Fruit fly (Drosophila melanogaster): ENCODE results near the gene pelo.
A peak's percentile ranks its signal among the peaks of the same experiment; 100 is the strongest.

pelo gene

dm6 chr2L:9757990-9758814 lies 57.6 kb downstream of the pelo start, which contains the start of gene zf30C (continued):
- TF ChIP-seq CG2678 (tag; optimal IDR thresholded peaks at IDR 0.05) (peak; percentile 77), scrt (GFP tag; optimal IDR thresholded peaks at IDR 0.05) (peak; percentile 58), z (GFP tag; IDR thresholded peaks at IDR 0.05) (no peak), sr (GFP tag; IDR thresholded peaks at IDR 0.05) (peak; percentile 80), Meics (GFP tag; optimal IDR thresholded peaks at IDR 0.05) (peak; percentile 81), CG14965 (GFP tag; optimal IDR thresholded peaks at IDR 0.05; ENCODE audit: borderline replicate concordance) (peak; percentile 31), CG3726 (GFP tag; IDR thresholded peaks at IDR 0.05) (peak; percentile 86; the same call in 2 of the 3 replicates), tx (GFP tag; optimal IDR thresholded peaks at IDR 0.05) (peak; percentile 90), stc (GFP tag; IDR thresholded peaks at IDR 0.05) (peak; percentile 76), toy (GFP tag; IDR thresholded peaks at IDR 0.05) (0 out of 2 replicates have a peak, but pooled peaks have one; percentile 39), CG33213 (GFP tag; optimal IDR thresholded peaks at IDR 0.05) (peak; percentile 84), CG1233 (GFP tag; optimal IDR thresholded peaks at IDR 0.05) (peak; percentile 62), CG7963 (GFP tag; IDR thresholded peaks at IDR 0.05; ENCODE audit: partially characterized antibody) (no peak), ssp (GFP tag; IDR thresholded peaks at IDR 0.05) (peak; percentile 70), pnt (GFP tag; optimal IDR thresholded peaks at IDR 0.05) (peak; percentile 90), CG13624 (GFP tag; optimal IDR thresholded peaks at IDR 0.05) (peak; percentile 90), Ada2b (GFP tag; IDR thresholded peaks at IDR 0.05) (peak; percentile 76), HLH4C (GFP tag; IDR thresholded peaks at IDR 0.05; ENCODE audit: partially characterized antibody) (peak; percentile 57; the same call in 1 of the 3 replicates), sug (tag; optimal IDR thresholded peaks at IDR 0.05) (peak; percentile 87), tgo (GFP tag; IDR thresholded peaks at IDR 0.05) (peak; percentile 78), CG10979 (tag; optimal IDR thresholded peaks at IDR 0.05) (peak; percentile 54), CG10565 (GFP tag; optimal IDR thresholded peaks at IDR 0.05) (no peak), H2.0 (GFP tag; IDR thresholded peaks at IDR 0.05) (peak; percentile 82), gro (GFP tag; optimal IDR thresholded peaks at IDR 0.05) (peak; percentile 75), rib (GFP tag; IDR thresholded peaks at IDR 0.05) (peak; percentile 47), nerfin-2 (GFP tag; IDR thresholded peaks at IDR 0.05; ENCODE audit: partially characterized antibody) (0 out of 2 replicates have a peak, but pooled peaks have one; percentile 30), ash1 (GFP tag; optimal IDR thresholded peaks at IDR 0.05) (no peak), Nf-YC (tag; optimal IDR thresholded peaks at IDR 0.05) (peak; percentile 69), tio (GFP tag; optimal IDR thresholded peaks at IDR 0.05) (no peak), CG8089 (GFP tag; optimal IDR thresholded peaks at IDR 0.05) (peak; percentile 78), Poxn (GFP tag; IDR thresholded peaks at IDR 0.05) (peak; percentile 48; the same call in 1 of the 2 replicates), prd (optimal IDR thresholded peaks at IDR 0.05) (no peak), prd (GFP tag; IDR thresholded peaks at IDR 0.05) (peak; percentile 92), CG5953 (GFP tag; IDR thresholded peaks at IDR 0.05) (peak; percentile 35; the same call in 1 of the 2 replicates), unc-4 (GFP tag; IDR thresholded peaks at IDR 0.05; ENCODE audit: partially characterized antibody) (peak; percentile 41), luna (GFP tag; optimal IDR thresholded peaks at IDR 0.05) (peak; percentile 87), grau (tag; optimal IDR thresholded peaks at IDR 0.05) (peak; percentile 72), CG12744 (GFP tag; optimal IDR thresholded peaks at IDR 0.05) (peak; percentile 82), pita (GFP tag; optimal IDR thresholded peaks at IDR 0.05) (no peak), lola (GFP tag; optimal IDR thresholded peaks at IDR 0.05) (peak in 1 of 3 experiments; percentile 60), Dref (GFP tag; IDR thresholded peaks at IDR 0.05) (peak; percentile 64), CG12104 (GFP tag; optimal IDR thresholded peaks at IDR 0.05) (peak; percentile 67), CG31441 (GFP tag; IDR thresholded peaks at IDR 0.05) (peak; percentile 44), CoRest (tag; optimal IDR thresholded peaks at IDR 0.05) (peak; percentile 79), Hmx (GFP tag; optimal IDR thresholded peaks at IDR 0.05) (peak; percentile 67), CG11504 (tag; optimal IDR thresholded peaks at IDR 0.05) (peak; percentile 74), CG6654 (GFP tag; optimal IDR thresholded peaks at IDR 0.05) (peak; percentile 39), CG1647 (GFP tag; optimal IDR thresholded peaks at IDR 0.05) (peak; percentile 77), HLH54F (GFP tag; optimal IDR thresholded peaks at IDR 0.05) (peak; percentile 93)
